Fruit fly (Drosophila melanogaster): Measurements from ENCODE around the gene PyK.

PyK gene

DNA sequence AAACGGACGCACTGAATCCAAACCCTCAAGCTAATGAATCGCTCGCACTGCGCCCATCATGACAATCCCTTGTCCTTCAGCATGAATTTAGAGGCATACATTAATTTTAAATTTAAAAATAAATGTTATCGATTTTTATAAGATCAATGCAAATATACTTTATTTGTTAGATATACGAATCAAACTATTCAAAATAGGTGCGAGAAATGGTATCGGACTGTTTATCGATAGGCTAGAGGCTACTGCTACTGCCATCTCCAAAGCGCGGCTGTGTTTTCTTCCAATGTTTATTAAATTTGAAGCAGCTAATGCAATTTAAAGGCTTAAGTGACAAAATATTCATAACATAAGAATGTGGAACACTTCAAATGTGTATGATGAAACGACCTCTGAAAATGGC, 13.7 kb downstream of the PyK start, which contains the start of gene CG43342 (continued):
- no peak for TF ChIP-seq sr (GFP tag; IDR thresholded peaks at IDR 0.05)
- TF ChIP-seq seq (GFP tag; IDR thresholded peaks at IDR 0.05) = no peak
- no peak for TF ChIP-seq Kr (GFP tag; optimal IDR thresholded peaks at IDR 0.05)
- no peak for TF ChIP-seq usp (GFP tag; optimal IDR thresholded peaks at IDR 0.05)
- no peak for TF ChIP-seq CG5245 (GFP tag; optimal IDR thresholded peaks at IDR 0.05)
- no peak for TF ChIP-seq gcm (GFP tag; optimal IDR thresholded peaks at IDR 0.05)
- TF ChIP-seq CG13287 (GFP tag; IDR thresholded peaks at IDR 0.05; ENCODE audit: partially characterized antibody) = peak; percentile 85
- no peak for TF ChIP-seq so (GFP tag; IDR thresholded peaks at IDR 0.05)
- no peak for TF ChIP-seq CG17361 (GFP tag; IDR thresholded peaks at IDR 0.05)
- no peak for TF ChIP-seq Hsf (GFP tag; optimal IDR thresholded peaks at IDR 0.05)
- no peak for TF ChIP-seq sisA (GFP tag; IDR thresholded peaks at IDR 0.05)
- TF ChIP-seq CG5180 (GFP tag; optimal IDR thresholded peaks at IDR 0.05) = no peak
- TF ChIP-seq CG7357 (GFP tag; IDR thresholded peaks at IDR 0.05) = no peak
- TF ChIP-seq CG10979 (tag; optimal IDR thresholded peaks at IDR 0.05) = no peak
- no peak for TF ChIP-seq CG6175 (GFP tag; IDR thresholded peaks at IDR 0.05)
- TF ChIP-seq CG1529 (GFP tag; optimal IDR thresholded peaks at IDR 0.05) = no peak
- no peak for TF ChIP-seq lola (GFP tag; optimal IDR thresholded peaks at IDR 0.05)
- TF ChIP-seq fd96Cb (tag; optimal IDR thresholded peaks at IDR 0.05) = no peak
- TF ChIP-seq pita (GFP tag; optimal IDR thresholded peaks at IDR 0.05) = no peak
- no peak for TF ChIP-seq Atf6 (GFP tag; IDR thresholded peaks at IDR 0.05)
- TF ChIP-seq CG10462 (GFP tag; optimal IDR thresholded peaks at IDR 0.05) = no peak
- no peak for TF ChIP-seq org-1 (GFP tag; optimal IDR thresholded peaks at IDR 0.05)
- TF ChIP-seq CG6654 (GFP tag; optimal IDR thresholded peaks at IDR 0.05) = no peak
- TF ChIP-seq eyg (GFP tag; optimal IDR thresholded peaks at IDR 0.05) = no peak
- TF ChIP-seq fu2 (GFP tag; optimal IDR thresholded peaks at IDR 0.05) = no peak
- TF ChIP-seq insv (GFP tag; optimal IDR thresholded peaks at IDR 0.05) = no peak
- TF ChIP-seq pfk (GFP tag; optimal IDR thresholded peaks at IDR 0.05) = no peak
- TF ChIP-seq CG9817 (tag; optimal IDR thresholded peaks at IDR 0.05) = no peak
- no peak for TF ChIP-seq CG3065 (GFP tag; optimal IDR thresholded peaks at IDR 0.05)
- TF ChIP-seq CG17829 (tag; optimal IDR thresholded peaks at IDR 0.05) = no peak
- no peak for TF ChIP-seq CG11456 (GFP tag; IDR thresholded peaks at IDR 0.05)
- no peak for TF ChIP-seq Ets65A (GFP tag)
- TF ChIP-seq CG10959 (GFP tag; IDR thresholded peaks at IDR 0.05) = no peak
- no peak for TF ChIP-seq chm (GFP tag; IDR thresholded peaks at IDR 0.05)
- no peak for TF ChIP-seq CG13894 (tag; optimal IDR thresholded peaks at IDR 0.05)
- no peak for TF ChIP-seq CG9932 (GFP tag; IDR thresholded peaks at IDR 0.05)
- peak; percentile 84 for TF ChIP-seq bbx (GFP tag; IDR thresholded peaks at IDR 0.05; ENCODE audit: partially characterized antibody)
- peak; percentile 78 for TF ChIP-seq Scr (GFP tag; IDR thresholded peaks at IDR 0.05; ENCODE audit: partially characterized antibody)
- no peak for TF ChIP-seq CG4328 (GFP tag; optimal IDR thresholded peaks at IDR 0.05)
- TF ChIP-seq Doc3 (GFP tag; IDR thresholded peaks at IDR 0.05; ENCODE audit: partially characterized antibody) = peak; percentile 80
- no peak for TF ChIP-seq Dip2 (GFP tag; IDR thresholded peaks at IDR 0.05)
- no peak for TF ChIP-seq CG10565 (GFP tag; optimal IDR thresholded peaks at IDR 0.05)
- no peak for TF ChIP-seq Bdp1 (GFP tag; optimal IDR thresholded peaks at IDR 0.05)
- TF ChIP-seq CG3281 (GFP tag; optimal IDR thresholded peaks at IDR 0.05) = no peak
- TF ChIP-seq ab (GFP tag; optimal IDR thresholded peaks at IDR 0.05) = no peak
- TF ChIP-seq ci (GFP tag; IDR thresholded peaks at IDR 0.05) = no peak
- no peak for TF ChIP-seq Dek (tag; optimal IDR thresholded peaks at IDR 0.05)
- TF ChIP-seq CG3847 (GFP tag; IDR thresholded peaks at IDR 0.05) = no peak
- TF ChIP-seq CG1792 (GFP tag; optimal IDR thresholded peaks at IDR 0.05) = no peak
- TF ChIP-seq hbn (GFP tag; IDR thresholded peaks at IDR 0.05; ENCODE audit: partially characterized antibody) = peak; percentile 63
- TF ChIP-seq Dp (GFP tag; optimal IDR thresholded peaks at IDR 0.05) = peak; percentile 74
- no peak for TF ChIP-seq CG5953 (GFP tag; IDR thresholded peaks at IDR 0.05)
- TF ChIP-seq CG7372 (GFP tag; IDR thresholded peaks at IDR 0.05) = no peak

Data from whole organism, embryonic.